Worm (Caenorhabditis elegans): Measurements from ENCODE around the gene ttr-24.

- TF ChIP-seq gei-17 (GFP tag; optimal IDR thresholded peaks at IDR 0.05) (no peak), unc-62 (GFP tag; optimal IDR thresholded peaks at IDR 0.05) (no peak)
These were observed at the start of gene ttr-24, which contains the start of gene ttr-25 for ce11 chrV:18556488-18556887.
